Worm (Caenorhabditis elegans): Measurements from ENCODE around the gene mrps-17.
A peak's percentile ranks its signal among the peaks of the same experiment; 100 is the strongest.

- TF ChIP-seq ceh-36 (tag; optimal IDR thresholded peaks at IDR 0.05) (no peak), sea-1 (GFP tag; conservative IDR thresholded peaks at IDR 0.05) (0 out of 2 replicates have a peak, but pooled peaks have one; percentile 30), pes-1 (GFP tag; IDR thresholded peaks at IDR 0.05) (no peak)
These were observed 15.9 kb upstream of the mrps-17 start for ce11 chrIII:6447521-6447920.

All from whole organism, early embryonic.